Fruit fly (Drosophila melanogaster) S2 (cell line): ENCODE data around the gene CG15515.

Experiments used
- CG8478 ChIP-seq: fragments of >200 bp; optimal IDR thresholded peaks from 2 replicates; lab custom pipeline; 2018
- CTCF ChIP-seq, 2 experiments: fragments of >200 bp; optimal IDR thresholded peaks; 2 replicates each; lab custom pipeline; 2018

- TF ChIP-seq CG8478 (lab: Kevin White, UChicago) (no peak), CTCF (optimal IDR thresholded peaks at IDR 0.05; lab: Kevin White, UChicago) (no peak)
These were observed 6.7 kb upstream of the CG15515 start for dm6 chr3R:29898588-29898987.
